Worm (Caenorhabditis elegans): ENCODE data around the gene npp-24.

- TF ChIP-seq snpc-4 (tag; optimal IDR thresholded peaks at IDR 0.05): no peak
- TF ChIP-seq fkh-10 (GFP tag; optimal IDR thresholded peaks at IDR 0.05): no peak
- TF ChIP-seq nhr-12 (tag; optimal IDR thresholded peaks at IDR 0.05): no peak
- no peak for TF ChIP-seq grh-1 (GFP tag; IDR thresholded peaks at IDR 0.05)
- no peak for TF ChIP-seq zag-1 (tag; optimal IDR thresholded peaks at IDR 0.05)
- TF ChIP-seq ztf-11 (tag; optimal IDR thresholded peaks at IDR 0.05): no peak
- no peak for TF ChIP-seq elt-3 (tag; optimal IDR thresholded peaks at IDR 0.05)
- no peak for TF ChIP-seq sup-37 (GFP tag; optimal IDR thresholded peaks at IDR 0.05)
- no peak for TF ChIP-seq mdl-1 (tag; optimal IDR thresholded peaks at IDR 0.05)
- no peak for TF ChIP-seq unc-62 (GFP tag; optimal IDR thresholded peaks at IDR 0.05)
- TF ChIP-seq alr-1 (tag; optimal IDR thresholded peaks at IDR 0.05; ENCODE audit: borderline replicate concordance): no peak
- TF ChIP-seq aly-2 (tag; optimal IDR thresholded peaks at IDR 0.05): no peak
These were observed at the start of gene npp-24 for ce11 chrII:5505820-5506287.
